Fruit fly (Drosophila melanogaster) whole organism, prepupa: ENCODE measurements around the gene CG45263.
A peak's percentile ranks its signal among the peaks of the same experiment; 100 is the strongest.

Experiments
- Blimp-1 ChIP-seq: fragments of 200-800 bp; sonication (Bioruptor generic); optimal IDR thresholded peaks from 3 replicates; lab custom pipeline; 2017; ENCODE audit warnings: missing biosample characterization, missing genetic modification characterization, mild to moderate bottlenecking, moderate library complexity, missing genetic modification reagents
- CG10669 ChIP-seq: fragments of 200-800 bp; sonication (Bioruptor generic); optimal IDR thresholded peaks from 3 replicates; lab custom pipeline; 2018; ENCODE audit warnings: missing biosample characterization, mild to moderate bottlenecking, missing genetic modification characterization, moderate library complexity
- CG11294 ChIP-seq: fragments of 200-800 bp; sonication (Bioruptor generic); IDR thresholded peaks from 2 replicates; pipeline ENCODE4 v1.3.6; 2022; ENCODE audit warnings: missing biosample characterization, missing genetic modification characterization
- CG11762 ChIP-seq: fragments of 200-800 bp; sonication (Bioruptor generic); optimal IDR thresholded peaks from 3 replicates; lab custom pipeline; 2016; ENCODE audit warnings: missing biosample characterization, missing genetic modification characterization; ENCODE audit not compliant: insufficient read depth
- CG15336 ChIP-seq: fragments of 200-800 bp; sonication (Bioruptor generic); IDR thresholded peaks from 2 replicates; pipeline ENCODE4 v1.3.6; 2022; ENCODE audit warnings: missing biosample characterization, missing genetic modification characterization
- CG1621 ChIP-seq: fragments of 200-800 bp; sonication (Bioruptor generic); optimal IDR thresholded peaks from 3 replicates; lab custom pipeline; 2018; ENCODE audit warnings: missing biosample characterization, mild to moderate bottlenecking, missing genetic modification characterization
- CG16779 ChIP-seq: fragments of 200-800 bp; sonication (Bioruptor generic); optimal IDR thresholded peaks from 3 replicates; lab custom pipeline; 2017; ENCODE audit warnings: missing biosample characterization, mild to moderate bottlenecking, missing genetic modification characterization
- CG3032 ChIP-seq: fragments of 200-800 bp; optimal IDR thresholded peaks from 2 replicates; lab custom pipeline; 2019; ENCODE audit warnings: missing biosample characterization, mild to moderate bottlenecking, missing genetic modification characterization, moderate library complexity
- CG32006 ChIP-seq: fragments of 200-800 bp; sonication (Bioruptor generic); optimal IDR thresholded peaks from 3 replicates; lab custom pipeline; 2017; ENCODE audit warnings: missing biosample characterization, mild to moderate bottlenecking, missing genetic modification characterization
- CG34406 ChIP-seq: fragments of 200-800 bp; sonication (Bioruptor generic); optimal IDR thresholded peaks from 3 replicates; lab custom pipeline; 2016; ENCODE audit warnings: missing biosample characterization, missing genetic modification characterization
- CG3919 ChIP-seq: fragments of 200-800 bp; sonication (Bioruptor generic); optimal IDR thresholded peaks from 3 replicates; lab custom pipeline; 2016; ENCODE audit warnings: missing biosample characterization, missing genetic modification characterization
- CG4318 ChIP-seq: fragments of 200-800 bp; sonication (Bioruptor generic); optimal IDR thresholded peaks from 3 replicates; lab custom pipeline; 2017; ENCODE audit warnings: missing biosample characterization, mild to moderate bottlenecking, missing genetic modification characterization
- CG6276 ChIP-seq: fragments of 200-800 bp; sonication (Bioruptor generic); optimal IDR thresholded peaks from 2 replicates; lab custom pipeline; 2017; ENCODE audit warnings: missing biosample characterization, mild to moderate bottlenecking, missing genetic modification characterization
- CG6792 ChIP-seq: fragments of 200-800 bp; sonication (Bioruptor generic); optimal IDR thresholded peaks from 3 replicates; lab custom pipeline; 2016; ENCODE audit warnings: missing biosample characterization, missing genetic modification characterization
- CG8119 ChIP-seq: fragments of 200-800 bp; sonication (Bioruptor generic); IDR thresholded peaks from 3 replicates; pipeline ENCODE4 v1.3.6; 2022; ENCODE audit warnings: missing biosample characterization, missing genetic modification characterization
- CG8319 ChIP-seq: fragments of 200-800 bp; sonication (Bioruptor generic); optimal IDR thresholded peaks from 3 replicates; lab custom pipeline; 2016; ENCODE audit warnings: missing biosample characterization, missing genetic modification characterization
- CG9139 ChIP-seq: fragments of 200-800 bp; sonication (Bioruptor generic); optimal IDR thresholded peaks from 3 replicates; lab custom pipeline; 2017; ENCODE audit warnings: missing biosample characterization, mild to moderate bottlenecking, missing genetic modification characterization
- Ets96B ChIP-seq: fragments of 200-800 bp; optimal IDR thresholded peaks from 2 replicates; lab custom pipeline; 2019; ENCODE audit warnings: missing biosample characterization, mild to moderate bottlenecking, missing genetic modification characterization, moderate library complexity
- Gug ChIP-seq: fragments of 200-800 bp; sonication (Bioruptor generic); IDR thresholded peaks from 2 replicates; pipeline ENCODE4 v1.3.6; 2022; ENCODE audit warnings: missing biosample characterization, missing genetic modification characterization
- Hr38 ChIP-seq: sonication (Bioruptor generic); optimal IDR thresholded peaks from 2 replicates; lab custom pipeline; 2016; ENCODE audit warnings: missing biosample characterization, missing genetic modification characterization
- Met ChIP-seq: fragments of 200-800 bp; sonication (Bioruptor generic); optimal IDR thresholded peaks from 3 replicates; lab custom pipeline; 2016; ENCODE audit warnings: missing biosample characterization, missing genetic modification characterization
- OdsH ChIP-seq: fragments of 200-800 bp; sonication (Bioruptor generic); optimal IDR thresholded peaks from 3 replicates; lab custom pipeline; 2016; ENCODE audit warnings: missing biosample characterization, missing genetic modification characterization
- Smox ChIP-seq: fragments of 200-800 bp; sonication (Bioruptor generic); optimal IDR thresholded peaks from 3 replicates; lab custom pipeline; 2016; ENCODE audit warnings: missing biosample characterization, missing genetic modification characterization
- Sox14 ChIP-seq: fragments of 200-800 bp; sonication (Bioruptor generic); optimal IDR thresholded peaks from 3 replicates; lab custom pipeline; 2016; ENCODE audit warnings: missing biosample characterization, missing genetic modification characterization
- Sox15 ChIP-seq: fragments of 200-800 bp; sonication (Bioruptor generic); optimal IDR thresholded peaks from 3 replicates; lab custom pipeline; 2016; ENCODE audit warnings: missing biosample characterization, missing genetic modification characterization
- achi ChIP-seq: fragments of 200-800 bp; sonication (Bioruptor generic); optimal IDR thresholded peaks from 3 replicates; lab custom pipeline; 2016; ENCODE audit warnings: missing biosample characterization, missing genetic modification characterization
- acj6 ChIP-seq: fragments of 200-800 bp; sonication (Bioruptor generic); optimal IDR thresholded peaks from 3 replicates; lab custom pipeline; 2016; ENCODE audit warnings: missing biosample characterization, missing genetic modification characterization
- dac ChIP-seq: fragments of 200-800 bp; sonication (Bioruptor generic); optimal IDR thresholded peaks from 2 replicates; lab custom pipeline; 2017; ENCODE audit warnings: missing biosample characterization, mild to moderate bottlenecking, missing genetic modification characterization
- dsx ChIP-seq: fragments of 200-800 bp; optimal IDR thresholded peaks from 3 replicates; lab custom pipeline; 2019; ENCODE audit warnings: missing biosample characterization, mild to moderate bottlenecking, missing genetic modification characterization, moderate library complexity; ENCODE audit not compliant: poor library complexity, severe bottlenecking
- eg ChIP-seq: fragments of 200-800 bp; sonication (Bioruptor generic); IDR thresholded peaks from 3 replicates; pipeline ENCODE4 v1.3.6; 2022; ENCODE audit warnings: missing biosample characterization, missing genetic modification characterization
- esn ChIP-seq: fragments of 200-800 bp; sonication (Bioruptor generic); optimal IDR thresholded peaks from 2 replicates; lab custom pipeline; 2016; ENCODE audit warnings: missing biosample characterization, mild to moderate bottlenecking, missing genetic modification characterization, moderate library complexity
- fd59A ChIP-seq: fragments of 200-800 bp; sonication (Bioruptor generic); optimal IDR thresholded peaks from 2 replicates; lab custom pipeline; 2017; ENCODE audit warnings: missing biosample characterization, mild to moderate bottlenecking, missing genetic modification characterization, missing genetic modification reagents
- lz ChIP-seq: fragments of 200-800 bp; sonication (Bioruptor generic); optimal IDR thresholded peaks from 3 replicates; lab custom pipeline; 2016; ENCODE audit warnings: missing biosample characterization, missing genetic modification characterization
- pdm3 ChIP-seq: fragments of 200-800 bp; sonication (Bioruptor generic); optimal IDR thresholded peaks from 3 replicates; lab custom pipeline; 2016; ENCODE audit warnings: missing biosample characterization, missing genetic modification characterization
- salr ChIP-seq, 2 experiments: fragments of 200-800 bp; sonication (Bioruptor generic); optimal IDR thresholded peaks; 3 replicates each; lab custom pipeline; 2016 to 2018; ENCODE audit warnings: missing biosample characterization in 2 of 2, missing genetic modification characterization in 2 of 2, mild to moderate bottlenecking in 1 of 2
- spab ChIP-seq: fragments of 200-800 bp; sonication (Bioruptor generic); optimal IDR thresholded peaks from 2 replicates; lab custom pipeline; 2017; ENCODE audit warnings: missing biosample characterization, mild to moderate bottlenecking, missing genetic modification characterization, missing genetic modification reagents
- svp ChIP-seq: fragments of 200-800 bp; sonication (Bioruptor generic); peaks from one replicate; lab custom pipeline; 2016; ENCODE audit warnings: missing biosample characterization, missing genetic modification characterization
- vri ChIP-seq: fragments of 200-800 bp; sonication (Bioruptor generic); optimal IDR thresholded peaks from 3 replicates; lab custom pipeline; 2016; ENCODE audit warnings: missing biosample characterization, mild to moderate bottlenecking, missing genetic modification characterization

The CG45263 gene

DNA sequence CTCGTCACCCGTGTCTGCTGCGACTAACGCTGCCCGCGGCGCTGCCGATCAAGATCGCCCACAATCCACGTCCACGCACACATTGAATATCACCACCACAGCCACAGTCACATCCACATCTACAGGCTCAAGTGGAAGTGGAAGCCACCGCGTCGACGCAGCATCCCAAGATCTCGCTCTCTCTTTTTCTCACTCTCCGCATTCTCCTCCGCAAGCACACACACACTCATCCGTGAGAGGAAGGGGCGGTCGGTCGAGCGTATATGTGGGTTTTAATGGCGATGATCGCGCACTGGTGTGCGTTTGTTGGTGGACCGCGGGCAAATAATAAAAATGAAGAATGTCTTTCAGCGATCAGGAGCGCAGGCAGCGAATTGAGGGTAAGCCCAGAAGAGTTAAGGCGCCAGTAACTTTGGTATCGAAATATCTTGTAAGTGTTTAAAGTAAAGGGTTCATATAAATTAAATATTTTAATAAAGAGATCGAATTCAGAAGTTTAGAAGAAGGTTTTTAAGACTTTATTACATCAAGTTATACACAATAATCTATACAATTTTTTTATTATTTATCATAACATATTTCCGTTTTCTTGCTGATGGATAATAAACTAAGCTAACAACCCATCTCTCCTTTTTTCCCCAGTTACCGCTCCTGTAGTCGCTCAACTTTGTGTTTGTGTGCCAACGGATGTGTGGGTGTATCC lies 143.5 kb downstream of the CG45263 start, which contains the start of gene Poxm (continued):
- TF ChIP-seq CG32006 (peak; percentile 99), CG8119 (GFP tag; lab: Robert Waterston, UW) (peak; percentile 97), CG11762 (peak; percentile 94), CG3032 (tag; lab: Kevin White, UChicago) (peak; percentile 98), CG9139 (GFP tag; lab: Kevin White, UChicago) (peak; percentile 89), Met (GFP tag; lab: Kevin White, UChicago) (peak; percentile 91), acj6 (peak; percentile 97), svp (GFP tag; lab: Kevin White, UChicago) (peak; percentile 96), salr (GFP tag; optimal IDR thresholded peaks at IDR 0.05; lab: Kevin White, UChicago) (peak; percentile 72 to 98), achi (GFP tag; lab: Kevin White, UChicago) (peak; percentile 96), CG11294 (GFP tag; lab: Robert Waterston, UW) (peak; percentile 87), CG4318 (GFP tag; lab: Kevin White, UChicago) (peak; percentile 98), Gug (GFP tag; lab: Robert Waterston, UW) (peak; percentile 92), Sox14 (GFP tag; lab: Kevin White, UChicago) (peak; percentile 93), CG15336 (GFP tag; lab: Robert Waterston, UW) (peak; percentile 94), Sox15 (GFP tag; lab: Kevin White, UChicago) (peak; percentile 95), CG3919 (peak; percentile 98), eg (GFP tag; lab: Robert Waterston, UW) (peak; percentile 91), OdsH (GFP tag; lab: Kevin White, UChicago) (peak; percentile 98), lz (GFP tag; lab: Kevin White, UChicago) (peak; percentile 95), spab (GFP tag; lab: Kevin White, UChicago) (peak; percentile 95), esn (GFP tag; lab: Kevin White, UChicago) (peak; percentile 94), CG6276 (GFP tag; lab: Kevin White, UChicago) (peak; percentile 97), Hr38 (GFP tag; lab: Kevin White, UChicago) (no peak), CG10669 (GFP tag; lab: Kevin White, UChicago) (peak; percentile 95), CG8319 (GFP tag; lab: Kevin White, UChicago) (peak; percentile 93), dac (GFP tag; lab: Kevin White, UChicago) (peak; percentile 95), Blimp-1 (GFP tag; lab: Kevin White, UChicago) (peak; percentile 89), fd59A (peak; percentile 96), CG6792 (GFP tag; lab: Kevin White, UChicago) (peak; percentile 96), CG1621 (peak; percentile 76), vri (GFP tag; lab: Kevin White, UChicago) (peak; percentile 64), pdm3 (GFP tag; lab: Kevin White, UChicago) (peak; percentile 96), CG34406 (peak; percentile 93), Ets96B (tag; lab: Kevin White, UChicago) (peak; percentile 96)

DNA sequence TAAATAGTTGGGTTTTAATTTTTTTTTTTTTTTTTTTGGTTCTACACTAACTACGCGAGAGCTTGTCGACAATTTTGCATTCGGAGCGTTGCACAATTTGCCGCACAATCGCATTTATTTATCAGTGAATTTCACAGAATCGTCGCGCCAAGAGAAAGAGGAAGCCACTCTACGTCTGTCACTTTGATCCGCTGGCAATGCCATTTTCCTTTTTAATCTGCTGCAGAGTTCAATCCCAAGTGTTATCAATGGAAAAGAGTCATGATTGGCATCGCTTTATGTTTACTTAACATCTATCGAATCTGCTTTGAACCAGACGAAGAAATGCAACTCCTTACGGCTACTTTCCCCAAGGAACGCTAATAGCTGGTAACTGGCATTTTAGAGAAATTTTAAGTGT lies 147.8 kb downstream of the CG45263 start:
- TF ChIP-seq CG8319 (GFP tag; lab: Kevin White, UChicago) = no peak
- TF ChIP-seq Hr38 (GFP tag; lab: Kevin White, UChicago) = no peak
- peak; percentile 99 for TF ChIP-seq svp (GFP tag; lab: Kevin White, UChicago)
- TF ChIP-seq Smox (GFP tag; lab: Kevin White, UChicago) = no peak
- no peak for TF ChIP-seq CG16779 (tag; lab: Kevin White, UChicago)
- peak; percentile 54 for TF ChIP-seq dsx (GFP tag; lab: Kevin White, UChicago)
- no peak for TF ChIP-seq CG4318 (GFP tag; lab: Kevin White, UChicago)
